Fruit fly (Drosophila melanogaster) whole organism: Measurements from ENCODE around the gene CG9471.

ENCODE experiments used
- Dll ChIP-seq: fragments of >200 bp; optimal IDR thresholded peaks from 2 replicates; lab custom pipeline; 2017
- EcR ChIP-seq, 2 experiments: fragments of >200 bp; optimal IDR thresholded peaks; 2 replicates each; lab custom pipeline; 2017; ENCODE audit warnings: missing biosample characterization in 2 of 2, missing genetic modification characterization in 2 of 2, missing genetic modification reagents in 2 of 2
- pan ChIP-seq: fragments of >200 bp; optimal IDR thresholded peaks from 2 replicates; lab custom pipeline; 2017
- psq ChIP-seq: fragments of >200 bp; optimal IDR thresholded peaks from 2 replicates; lab custom pipeline; 2017
- usp ChIP-seq: fragments of >200 bp; optimal IDR thresholded peaks from 2 replicates; lab custom pipeline; 2017; ENCODE audit warnings: missing biosample characterization, missing genetic modification characterization, mixed read lengths

DNA sequence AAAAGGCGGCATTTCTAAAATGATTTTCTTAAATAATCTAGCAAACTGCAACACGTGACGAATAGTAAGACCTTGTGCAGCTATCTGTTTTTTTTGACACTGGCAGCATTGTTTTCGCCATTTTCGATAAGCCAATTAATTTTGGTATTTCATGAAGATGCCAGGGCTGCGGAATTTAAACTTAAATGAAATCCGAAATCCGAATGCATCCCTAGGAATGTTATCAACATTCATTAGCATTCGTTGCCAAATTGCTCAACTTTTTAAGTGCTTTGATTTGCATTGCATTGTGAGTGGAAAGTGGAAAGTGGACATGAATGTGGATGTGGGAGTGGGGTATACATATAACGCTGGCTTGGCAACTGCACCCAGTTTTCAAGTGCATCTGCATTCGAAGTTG, 49.7 kb upstream of the CG9471 start, which contains the start of gene CG42857:
- TF ChIP-seq psq (lab: Kevin White, UChicago): no peak
- TF ChIP-seq EcR (GFP tag; optimal IDR thresholded peaks at IDR 0.05; lab: Kevin White, UChicago): no peak
- TF ChIP-seq Dll (lab: Kevin White, UChicago): no peak
- no peak for TF ChIP-seq usp
- TF ChIP-seq pan (lab: Kevin White, UChicago): no peak
